Fruit fly (Drosophila melanogaster) whole organism, wandering third instar larva: ENCODE data around the gene ppk13.

Source experiments
- Abd-B ChIP-seq: fragments of >200 bp; optimal IDR thresholded peaks from 2 replicates; lab custom pipeline; 2017; ENCODE audit warnings: missing biosample characterization, missing genetic modification characterization
- CG32264 ChIP-seq: fragments of 200-800 bp; sonication (Bioruptor generic); optimal IDR thresholded peaks from 2 replicates; lab custom pipeline; 2016; ENCODE audit warnings: missing biosample characterization, missing genetic modification characterization
- CG9705 ChIP-seq: fragments of 200-800 bp; sonication (Bioruptor generic); optimal IDR thresholded peaks from 2 replicates; lab custom pipeline; 2018; ENCODE audit warnings: missing biosample characterization, mild to moderate bottlenecking, missing genetic modification characterization
- CrebA ChIP-seq: fragments of 200-800 bp; sonication (Bioruptor generic); optimal IDR thresholded peaks from 2 replicates; lab custom pipeline; 2016; ENCODE audit warnings: missing biosample characterization, mild to moderate bottlenecking, missing genetic modification characterization, borderline replicate concordance
- Dfd ChIP-seq: fragments of >200 bp; optimal IDR thresholded peaks from 2 replicates; lab custom pipeline; 2017; ENCODE audit warnings: missing biosample characterization, missing genetic modification characterization
- Dif ChIP-seq: fragments of 200-275, 200-300 bp; sonication (Bioruptor generic); optimal IDR thresholded peaks from 2 replicates; lab custom pipeline; 2018; ENCODE audit warnings: missing biosample characterization, missing genetic modification characterization; ENCODE audit not compliant: partially characterized antibody
- GATAd ChIP-seq: sonication (Bioruptor generic); optimal IDR thresholded peaks from 2 replicates; lab custom pipeline; 2016; ENCODE audit warnings: missing biosample characterization, missing genetic modification characterization
- HLH106 ChIP-seq: fragments of 200-800 bp; optimal IDR thresholded peaks from 3 replicates; lab custom pipeline; 2019; ENCODE audit warnings: missing biosample characterization, mild to moderate bottlenecking, missing genetic modification characterization, moderate library complexity
- Hnf4 ChIP-seq: fragments of 200-800 bp; sonication (Bioruptor generic); optimal IDR thresholded peaks from 2 replicates; lab custom pipeline; 2016; ENCODE audit warnings: missing biosample characterization, mild to moderate bottlenecking, missing genetic modification characterization
- Hr78 ChIP-seq: fragments of >200 bp; optimal IDR thresholded peaks from 2 replicates; lab custom pipeline; 2017; ENCODE audit warnings: missing biosample characterization, missing genetic modification characterization
- Hr83 ChIP-seq: fragments of 200-300 bp; sonication (Bioruptor generic); optimal IDR thresholded peaks from 2 replicates; lab custom pipeline; 2016; ENCODE audit warnings: missing biosample characterization, mild to moderate bottlenecking, missing genetic modification characterization, moderate library complexity; ENCODE audit not compliant: poor library complexity, severe bottlenecking
- Jra ChIP-seq: sonication (Bioruptor generic); optimal IDR thresholded peaks from 2 replicates; lab custom pipeline; 2016; ENCODE audit warnings: missing biosample characterization, missing genetic modification characterization
- Mio ChIP-seq: sonication (Bioruptor generic); optimal IDR thresholded peaks from 2 replicates; lab custom pipeline; 2016; ENCODE audit warnings: missing biosample characterization, missing genetic modification characterization
- Myc ChIP-seq: fragments of >200 bp; optimal IDR thresholded peaks from 2 replicates; lab custom pipeline; 2017
- N ChIP-seq: fragments of >200 bp; optimal IDR thresholded peaks from 2 replicates; lab custom pipeline; 2018; ENCODE audit warnings: missing biosample characterization, missing external identifiers, missing genetic modification characterization
- OdsH ChIP-seq: fragments of 200-800 bp; sonication (Bioruptor generic); optimal IDR thresholded peaks from 2 replicates; lab custom pipeline; 2016; ENCODE audit warnings: missing biosample characterization, mild to moderate bottlenecking, missing genetic modification characterization
- Rel ChIP-seq, 2 experiments: fragments of 200-800 bp; sonication (Bioruptor generic) in 1 of 2; optimal IDR thresholded peaks; 2 replicates in 1 of 2; 3 replicates in 1 of 2; lab custom pipeline; 2016 to 2019; ENCODE audit warnings: mild to moderate bottlenecking in 2 of 2, missing biosample characterization in 2 of 2, missing genetic modification characterization in 2 of 2, moderate library complexity in 1 of 2
- Sp1 ChIP-seq: fragments of 200-800 bp; sonication (Bioruptor generic); optimal IDR thresholded peaks from 3 replicates; lab custom pipeline; 2019; ENCODE audit warnings: missing biosample characterization, mild to moderate bottlenecking, missing genetic modification characterization, moderate library complexity
- Vsx2 ChIP-seq: fragments of 200-300, 225-300 bp; sonication (Bioruptor generic); optimal IDR thresholded peaks from 2 replicates; lab custom pipeline; 2018; ENCODE audit warnings: missing biosample characterization, missing genetic modification characterization; ENCODE audit not compliant: partially characterized antibody
- br ChIP-seq: fragments of 200-800 bp; sonication (Bioruptor generic); optimal IDR thresholded peaks from 2 replicates; lab custom pipeline; 2016; ENCODE audit warnings: missing biosample characterization, missing genetic modification characterization
- brk ChIP-seq: fragments of 200-800 bp; sonication (Bioruptor generic); optimal IDR thresholded peaks from 2 replicates; lab custom pipeline; 2016; ENCODE audit warnings: missing biosample characterization, mild to moderate bottlenecking, missing genetic modification characterization
- dl ChIP-seq, 2 experiments: fragments of 175-275, 200-275 bp in 1 of 2; fragments of 200-275 bp in 1 of 2; sonication (Bioruptor generic); optimal IDR thresholded peaks; lab custom pipeline; 2018; ENCODE audit warnings: mild to moderate bottlenecking in 2 of 2, missing biosample characterization in 2 of 2, missing genetic modification characterization in 2 of 2, moderate library complexity in 2 of 2; ENCODE audit not compliant: partially characterized antibody in 2 of 2, insufficient read depth in 1 of 2
- dmrt93B ChIP-seq: fragments of 200-800 bp; sonication (Bioruptor generic); optimal IDR thresholded peaks from 2 replicates; lab custom pipeline; 2018; ENCODE audit warnings: missing biosample characterization, mild to moderate bottlenecking, missing genetic modification characterization
- dsf ChIP-seq: sonication (Bioruptor generic); optimal IDR thresholded peaks from 2 replicates; lab custom pipeline; 2016; ENCODE audit warnings: missing biosample characterization, missing genetic modification characterization, borderline replicate concordance
- ey ChIP-seq: fragments of 200-800 bp; sonication (Bioruptor generic); optimal IDR thresholded peaks from 2 replicates; lab custom pipeline; 2016; ENCODE audit warnings: missing biosample characterization, missing genetic modification characterization
- foxo ChIP-seq, 2 experiments: fragments of 200-800 bp; sonication (Bioruptor generic); optimal IDR thresholded peaks; 2 replicates in 1 of 2; 3 replicates in 1 of 2; lab custom pipeline; 2016 to 2017; ENCODE audit warnings: missing biosample characterization in 2 of 2, missing genetic modification characterization in 2 of 2
- fru ChIP-seq: fragments of 200-800 bp; sonication (Bioruptor generic); optimal IDR thresholded peaks from 3 replicates; lab custom pipeline; 2016; ENCODE audit warnings: missing biosample characterization, mild to moderate bottlenecking, missing genetic modification characterization
- h ChIP-seq: fragments of 200-800 bp; sonication (Bioruptor generic); optimal IDR thresholded peaks from 3 replicates; lab custom pipeline; 2016; ENCODE audit warnings: missing biosample characterization, mild to moderate bottlenecking, missing genetic modification characterization
- jim ChIP-seq: fragments of 175-275, 200-325 bp; sonication (Bioruptor generic); optimal IDR thresholded peaks from 2 replicates; lab custom pipeline; 2016; ENCODE audit warnings: missing biosample characterization, mild to moderate bottlenecking, missing genetic modification characterization
- lola ChIP-seq: fragments of >200 bp; optimal IDR thresholded peaks from 2 replicates; lab custom pipeline; 2017; ENCODE audit warnings: missing biosample characterization, missing genetic modification characterization
- pan ChIP-seq: fragments of >200 bp; optimal IDR thresholded peaks from 2 replicates; lab custom pipeline; 2017
- psq ChIP-seq: fragments of 200-800 bp; sonication (Bioruptor generic); optimal IDR thresholded peaks from 3 replicates; lab custom pipeline; 2017; ENCODE audit warnings: missing biosample characterization, mild to moderate bottlenecking, missing genetic modification characterization, moderate library complexity
- rgr ChIP-seq: fragments of 200-800 bp; sonication (Bioruptor generic); optimal IDR thresholded peaks from 3 replicates; lab custom pipeline; 2016; ENCODE audit warnings: missing biosample characterization, mild to moderate bottlenecking, missing genetic modification characterization
- sage ChIP-seq: fragments of 200-800 bp; sonication (Bioruptor generic); optimal IDR thresholded peaks from 2 replicates; lab custom pipeline; 2016; ENCODE audit warnings: missing biosample characterization, mild to moderate bottlenecking, missing genetic modification characterization
- sv ChIP-seq: fragments of 200-800 bp; sonication (Bioruptor generic); optimal IDR thresholded peaks from 3 replicates; lab custom pipeline; 2016; ENCODE audit warnings: missing biosample characterization, missing genetic modification characterization
- tai ChIP-seq: sonication (Bioruptor generic); optimal IDR thresholded peaks from 2 replicates; lab custom pipeline; 2016; ENCODE audit warnings: missing biosample characterization, missing genetic modification characterization
- usp ChIP-seq: fragments of >200 bp; optimal IDR thresholded peaks from 2 replicates; lab custom pipeline; 2017; ENCODE audit warnings: missing biosample characterization, missing genetic modification characterization
- woc ChIP-seq: sonication (Bioruptor generic); optimal IDR thresholded peaks from 2 replicates; lab custom pipeline; 2016; ENCODE audit warnings: missing biosample characterization, mild to moderate bottlenecking, missing genetic modification characterization

ppk13 gene

DNA sequence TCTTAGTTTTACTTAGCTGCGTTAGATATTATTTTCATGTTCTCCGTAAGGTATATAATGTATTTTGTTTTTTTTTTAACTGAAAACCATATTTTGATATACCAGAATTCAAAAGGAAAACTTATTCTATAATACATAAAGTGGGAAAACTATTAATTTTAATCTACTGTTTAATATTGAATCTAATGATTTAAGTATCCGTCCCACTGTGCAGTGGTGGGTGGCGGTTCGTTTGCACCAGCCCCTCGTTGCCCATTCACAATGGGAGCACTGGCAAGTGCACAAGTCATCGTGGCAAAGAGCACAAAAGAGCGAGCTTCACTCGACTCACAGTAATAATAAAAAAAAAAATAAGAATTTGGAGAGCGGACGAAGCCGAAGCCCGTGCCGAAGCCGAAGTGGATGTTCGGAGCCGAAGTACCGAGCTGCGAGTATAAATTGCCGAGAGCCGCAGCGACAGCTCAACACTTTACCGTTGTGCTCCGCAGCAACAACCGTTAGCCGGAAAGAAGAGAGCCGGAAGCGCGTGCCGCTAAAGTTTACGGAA, 8.0 kb upstream of the ppk13 start, which contains the start of gene CG34136:
TSS of gene CG34136 (plus strand) at position 475 of the 547 bp plus-strand sequence.
- TF ChIP-seq fru (GFP tag; lab: Kevin White, UChicago): peak; percentile 74
- no peak for TF ChIP-seq br (GFP tag; lab: Kevin White, UChicago)
- TF ChIP-seq Myc (lab: Kevin White, UChicago): no peak
- peak; percentile 68 for TF ChIP-seq CrebA
- TF ChIP-seq lola: no peak
- TF ChIP-seq CG32264: no peak
- no peak for TF ChIP-seq Hr83 (GFP tag; lab: Kevin White, UChicago)
- no peak for TF ChIP-seq psq (GFP tag; lab: Kevin White, UChicago)
- TF ChIP-seq Rel (GFP tag; optimal IDR thresholded peaks at IDR 0.05; lab: Kevin White, UChicago): peak; percentile 15
- no peak for TF ChIP-seq Rel (tag; optimal IDR thresholded peaks at IDR 0.05; lab: Kevin White, UChicago)
- TF ChIP-seq dmrt93B (GFP tag; lab: Kevin White, UChicago): no peak
- no peak for TF ChIP-seq OdsH (GFP tag; lab: Kevin White, UChicago)
- TF ChIP-seq sv (GFP tag; lab: Kevin White, UChicago): no peak
- no peak for TF ChIP-seq Jra (GFP tag; lab: Kevin White, UChicago)
- TF ChIP-seq sage (GFP tag; lab: Kevin White, UChicago): no peak
- TF ChIP-seq jim (GFP tag; lab: Kevin White, UChicago): no peak
- TF ChIP-seq rgr (GFP tag; lab: Kevin White, UChicago): no peak
- TF ChIP-seq HLH106 (tag; lab: Kevin White, UChicago): no peak
- TF ChIP-seq woc (GFP tag; lab: Kevin White, UChicago): no peak
- no peak for TF ChIP-seq GATAd (GFP tag; lab: Kevin White, UChicago)
- TF ChIP-seq ey (GFP tag; lab: Kevin White, UChicago): no peak
- peak; percentile 18 for TF ChIP-seq Dif
- TF ChIP-seq Vsx2: no peak
- TF ChIP-seq dsf (GFP tag; lab: Kevin White, UChicago): no peak
- TF ChIP-seq tai (GFP tag; lab: Kevin White, UChicago): peak; percentile 36
- no peak for TF ChIP-seq Abd-B (GFP tag; lab: Kevin White, UChicago)
- no peak for TF ChIP-seq Hnf4 (GFP tag; lab: Kevin White, UChicago)
- no peak for TF ChIP-seq Sp1 (GFP tag; lab: Kevin White, UChicago)
- TF ChIP-seq brk (GFP tag; lab: Kevin White, UChicago): no peak
- TF ChIP-seq Hr78 (GFP tag; lab: Kevin White, UChicago): no peak
- peak in 1 of 2 experiments; percentile 52 for TF ChIP-seq dl (GFP tag; optimal IDR thresholded peaks at IDR 0.05; lab: Kevin White, UChicago; ENCODE audit: insufficient read depth in 1 of 2, partially characterized antibody in 2 of 2)
- TF ChIP-seq N: no peak
- no peak for TF ChIP-seq pan
- no peak for TF ChIP-seq Mio (GFP tag; lab: Kevin White, UChicago)
- no peak for TF ChIP-seq CG9705 (GFP tag; lab: Kevin White, UChicago)
- TF ChIP-seq foxo (GFP tag; optimal IDR thresholded peaks at IDR 0.05; lab: Kevin White, UChicago): peak in 1 of 2 experiments; percentile 14
- no peak for TF ChIP-seq Dfd (GFP tag; lab: Kevin White, UChicago)
- no peak for TF ChIP-seq usp (GFP tag; lab: Kevin White, UChicago)
- peak; percentile 22 for TF ChIP-seq h (GFP tag; lab: Kevin White, UChicago)

DNA sequence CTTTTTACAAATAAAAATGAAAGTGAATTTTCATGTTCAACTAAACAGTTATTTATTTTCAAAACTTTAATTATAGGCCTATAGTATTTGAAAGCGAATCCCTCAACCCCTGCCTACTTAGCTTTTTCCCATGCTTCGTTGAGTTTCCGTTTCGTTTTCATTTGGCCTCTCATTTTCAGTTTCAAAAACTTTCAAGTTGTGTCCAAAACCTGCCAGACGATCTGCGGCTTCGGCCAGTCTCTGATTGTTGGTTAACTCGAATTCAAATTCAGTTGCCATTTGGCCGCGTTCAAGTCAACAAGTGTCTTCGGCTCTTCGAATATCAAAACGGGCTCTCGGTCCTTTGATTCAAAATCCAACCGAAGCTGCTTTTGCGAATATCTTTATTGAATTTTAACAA, 2.4 kb upstream of the ppk13 start, which contains the start of gene CG14397:
TSS of gene CG14397 (plus strand) at position 270 of the 400 bp plus-strand sequence.
- TF ChIP-seq lola (no peak), woc (GFP tag; lab: Kevin White, UChicago) (no peak), Vsx2 (no peak), Hr83 (GFP tag; lab: Kevin White, UChicago) (no peak)

DNA sequence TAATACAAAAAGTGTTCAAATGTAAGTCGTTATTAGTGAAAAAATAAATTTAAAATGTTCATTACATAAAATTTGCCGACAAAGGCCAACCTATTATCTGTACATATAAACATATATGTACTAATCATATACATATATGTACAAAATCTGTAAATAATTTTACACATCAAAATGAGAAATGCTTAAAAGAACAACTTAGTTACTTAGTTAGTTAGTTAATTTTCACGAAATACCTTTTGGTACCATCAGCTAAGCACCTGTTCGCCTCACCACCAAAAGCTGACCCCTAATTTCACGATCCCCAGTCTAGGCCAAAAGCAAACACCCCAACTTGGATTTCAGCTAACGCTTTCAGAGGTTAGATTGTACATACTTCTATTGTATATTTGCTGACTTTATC, 524 bp upstream of the ppk13 start, which contains the start of gene CG9259:
TSS of gene CG9259 (plus strand) at position 301 of the 400 bp plus-strand sequence.
- TF ChIP-seq dl (GFP tag; optimal IDR thresholded peaks at IDR 0.05; lab: Kevin White, UChicago; ENCODE audit: insufficient read depth in 1 of 2, partially characterized antibody in 2 of 2) (no peak), OdsH (GFP tag; lab: Kevin White, UChicago) (no peak), CG9705 (GFP tag; lab: Kevin White, UChicago) (no peak), N (no peak), Hr83 (GFP tag; lab: Kevin White, UChicago) (no peak), Myc (lab: Kevin White, UChicago) (no peak), Vsx2 (no peak), rgr (GFP tag; lab: Kevin White, UChicago) (no peak), Abd-B (GFP tag; lab: Kevin White, UChicago) (no peak), fru (GFP tag; lab: Kevin White, UChicago) (no peak), Dfd (GFP tag; lab: Kevin White, UChicago) (no peak), psq (GFP tag; lab: Kevin White, UChicago) (no peak), jim (GFP tag; lab: Kevin White, UChicago) (no peak), sage (GFP tag; lab: Kevin White, UChicago) (no peak), Dif (no peak), dsf (GFP tag; lab: Kevin White, UChicago) (no peak), h (GFP tag; lab: Kevin White, UChicago) (no peak), CG32264 (no peak)
